Fruit fly (Drosophila melanogaster): Measurements from ENCODE around the gene CG7215.
A peak's percentile ranks its signal among the peaks of the same experiment; 100 is the strongest.

Gene CG7215

dm6 chr3R:18185385-18185784 is 18.3 kb upstream of the CG7215 start, which contains the start of the genes Arp5 and CG7208 (continued):
- TF ChIP-seq ro (GFP tag; IDR thresholded peaks at IDR 0.05) (peak; percentile 19; the same call in 1 of the 2 replicates), CG10366 (GFP tag; IDR thresholded peaks at IDR 0.05) (peak; percentile 48), Kr (GFP tag; optimal IDR thresholded peaks at IDR 0.05) (no peak), CG4617 (GFP tag; optimal IDR thresholded peaks at IDR 0.05; ENCODE audit: borderline replicate concordance) (peak; percentile 73), toy (GFP tag; IDR thresholded peaks at IDR 0.05) (no peak), ham (GFP tag; IDR thresholded peaks at IDR 0.05) (no peak), Dad (GFP tag; optimal IDR thresholded peaks at IDR 0.05) (peak; percentile 36), br (optimal IDR thresholded peaks at IDR 0.05) (no peak), Fer3 (tag; optimal IDR thresholded peaks at IDR 0.05) (peak; percentile 77), p53 (GFP tag; optimal IDR thresholded peaks at IDR 0.05) (no peak), wek (GFP tag; optimal IDR thresholded peaks at IDR 0.05) (no peak), Med (GFP tag) (peak; percentile 88), Hr3 (GFP tag; optimal IDR thresholded peaks at IDR 0.05) (peak; percentile 75), dmrt11E (tag; optimal IDR thresholded peaks at IDR 0.05) (peak; percentile 34), CG14050 (GFP tag; IDR thresholded peaks at IDR 0.05) (0 out of 3 replicates have a peak, but pooled peaks have one; percentile 13), hbn (GFP tag; IDR thresholded peaks at IDR 0.05; ENCODE audit: partially characterized antibody) (no peak), CG15073 (GFP tag; optimal IDR thresholded peaks at IDR 0.05) (no peak), NC2α (GFP tag; optimal IDR thresholded peaks at IDR 0.05) (peak; percentile 6), Rfx (GFP tag; IDR thresholded peaks at IDR 0.05) (peak; percentile 81), C15 (GFP tag; IDR thresholded peaks at IDR 0.05) (no peak), nerfin-2 (GFP tag; IDR thresholded peaks at IDR 0.05; ENCODE audit: partially characterized antibody) (no peak), phol (tag; optimal IDR thresholded peaks at IDR 0.05) (peak; percentile 81), Atf3 (GFP tag; optimal IDR thresholded peaks at IDR 0.05) (peak; percentile 42), CG32767 (GFP tag; IDR thresholded peaks at IDR 0.05) (0 out of 2 replicates have a peak, but pooled peaks have one; percentile 21), Deaf1 (tag; optimal IDR thresholded peaks at IDR 0.05) (no peak), CG18764 (GFP tag; optimal IDR thresholded peaks at IDR 0.05) (peak; percentile 52), h (optimal IDR thresholded peaks at IDR 0.05) (no peak), disco-r (GFP tag; optimal IDR thresholded peaks at IDR 0.05) (peak; percentile 11), gfzf (GFP tag; optimal IDR thresholded peaks at IDR 0.05) (peak; percentile 39), CG10274 (GFP tag; optimal IDR thresholded peaks at IDR 0.05) (no peak), ERR (GFP tag; optimal IDR thresholded peaks at IDR 0.05) (no peak), Spps (tag; optimal IDR thresholded peaks at IDR 0.05) (peak; percentile 29), CG16815 (GFP tag; optimal IDR thresholded peaks at IDR 0.05) (peak; percentile 55), ranshi (GFP tag; IDR thresholded peaks at IDR 0.05) (peak; percentile 57), CG18619 (GFP tag; optimal IDR thresholded peaks at IDR 0.05) (peak; percentile 59), CG2202 (tag; optimal IDR thresholded peaks at IDR 0.05) (no peak), CG1602 (GFP tag; optimal IDR thresholded peaks at IDR 0.05) (peak; percentile 54), amos (GFP tag; IDR thresholded peaks at IDR 0.05; ENCODE audit: partially characterized antibody) (peak; percentile 38; the same call in 1 of the 2 replicates), Hr78 (GFP tag; optimal IDR thresholded peaks at IDR 0.05) (no peak), grn (GFP tag; optimal IDR thresholded peaks at IDR 0.05) (no peak), zen2 (GFP tag; IDR thresholded peaks at IDR 0.05; ENCODE audit: partially characterized antibody) (no peak), CG6689 (GFP tag; IDR thresholded peaks at IDR 0.05) (peak; percentile 88), Mad (GFP tag; optimal IDR thresholded peaks at IDR 0.05) (peak; percentile 53), Max (GFP tag; optimal IDR thresholded peaks at IDR 0.05) (peak; percentile 78), tin (GFP tag; optimal IDR thresholded peaks at IDR 0.05) (peak; percentile 71), Antp (GFP tag; optimal IDR thresholded peaks at IDR 0.05) (peak; percentile 17), croc (GFP tag; conservative IDR thresholded peaks at IDR 0.05) (0 out of 3 replicates have a peak, but pooled peaks have one; percentile 19), pum (GFP tag; optimal IDR thresholded peaks at IDR 0.05) (peak; percentile 48), CG16813 (GFP tag; IDR thresholded peaks at IDR 0.05; ENCODE audit: partially characterized antibody) (no peak), wdn (GFP tag; IDR thresholded peaks at IDR 0.05) (peak; percentile 39; the same call in 1 of the 2 replicates), Scr (GFP tag; IDR thresholded peaks at IDR 0.05; ENCODE audit: partially characterized antibody) (peak; percentile 40; the same call in 1 of the 2 replicates)
